Worm (Caenorhabditis elegans) whole organism, L3 larva: ENCODE results near the gene dhs-16.

ENCODE experiments used
- hmg-11 ChIP-seq: sonication (generic microtip); optimal IDR thresholded peaks from 2 replicates; lab custom pipeline; 2016; ENCODE audit warnings: missing genetic modification characterization, missing compliant biosample characterization
- lin-39 ChIP-seq: fragments of 150-350 bp; optimal IDR thresholded peaks from 2 replicates; lab custom pipeline; 2018; ENCODE audit warnings: missing biosample characterization, missing genetic modification reagents, missing genetic modification characterization
- nhr-12 ChIP-seq: fragments of 150-350 bp; optimal IDR thresholded peaks from 2 replicates; lab custom pipeline; 2014; ENCODE audit warnings: missing biosample characterization, missing genetic modification characterization
- nhr-25 ChIP-seq: sonication (generic microtip); optimal IDR thresholded peaks from 2 replicates; lab custom pipeline; 2017; ENCODE audit warnings: missing biosample characterization, missing genetic modification characterization
- nhr-77 ChIP-seq: fragments of 150-350 bp; optimal IDR thresholded peaks from 2 replicates; lab custom pipeline; 2014; ENCODE audit warnings: missing biosample characterization, missing genetic modification characterization
- unc-62 ChIP-seq: fragments of 150-350 bp; sonication (generic microtip); optimal IDR thresholded peaks from 4 replicates; lab custom pipeline; 2014; ENCODE audit warnings: missing biosample characterization, missing genetic modification reagents, missing genetic modification characterization

- TF ChIP-seq nhr-25 (peak; percentile 85), lin-39 (tag; lab: Kevin White, UChicago) (peak; percentile 75), unc-62 (GFP tag; lab: Kevin White, UChicago) (no peak), hmg-11 (tag; lab: Kevin White, UChicago) (peak; percentile 27), nhr-12 (tag; lab: Kevin White, UChicago) (no peak), nhr-77 (tag; lab: Kevin White, UChicago) (no peak)
Observed at ce11 chrV:6017630-6018029, 34.1 kb downstream of the dhs-16 start, which contains the start of the genes rpt-2 and aps-1.
